Worm (Caenorhabditis elegans) whole organism, midembryonic: Measurements from ENCODE around the gene T24C2.3.

ENCODE experiments used
- T22C8.4 ChIP-seq: fragments of 200-800 bp; sonication (Bioruptor generic); IDR thresholded peaks from 2 replicates; pipeline ENCODE4 v1.3.6; 2022; ENCODE audit warnings: missing genetic modification characterization, missing compliant biosample characterization
- cog-1 ChIP-seq: sonication (generic microtip); optimal IDR thresholded peaks from 2 replicates; lab custom pipeline; 2016; ENCODE audit warnings: missing genetic modification characterization, missing compliant biosample characterization
- flt-1 ChIP-seq: fragments of 200-800 bp; sonication (Bioruptor generic); IDR thresholded peaks from 2 replicates; pipeline ENCODE4 v1.3.6; 2022; ENCODE audit warnings: missing genetic modification characterization, missing compliant biosample characterization
- klf-2 ChIP-seq: fragments of 200-800 bp; sonication (Bioruptor generic); conservative IDR thresholded peaks from 2 replicates; pipeline ENCODE4 v1.3.6; 2022; ENCODE audit warnings: missing genetic modification reagents, missing genetic modification characterization, missing compliant biosample characterization
- med-1 ChIP-seq: sonication (generic microtip); optimal IDR thresholded peaks from 2 replicates; lab custom pipeline; 2017; ENCODE audit warnings: missing genetic modification characterization, mild to moderate bottlenecking, missing compliant biosample characterization, antibody characterized with exemption, missing genetic modification reagents; ENCODE audit not compliant: insufficient read depth
- ref-1 ChIP-seq: fragments of 200-800 bp; sonication (Bioruptor generic); conservative IDR thresholded peaks from 2 replicates; pipeline ENCODE4 v1.3.6; 2022; ENCODE audit warnings: missing genetic modification reagents, missing genetic modification characterization, missing compliant biosample characterization
- tab-1 ChIP-seq: fragments of 200-800 bp; sonication (Bioruptor generic); IDR thresholded peaks from 2 replicates; pipeline ENCODE4 v1.3.6; 2022; ENCODE audit warnings: missing genetic modification characterization, missing compliant biosample characterization
- ztf-23 ChIP-seq: fragments of 200-800 bp; sonication (Bioruptor generic); IDR thresholded peaks from 2 replicates; pipeline ENCODE4 v1.3.6; 2022; ENCODE audit warnings: missing genetic modification reagents, missing genetic modification characterization, missing compliant biosample characterization

DNA sequence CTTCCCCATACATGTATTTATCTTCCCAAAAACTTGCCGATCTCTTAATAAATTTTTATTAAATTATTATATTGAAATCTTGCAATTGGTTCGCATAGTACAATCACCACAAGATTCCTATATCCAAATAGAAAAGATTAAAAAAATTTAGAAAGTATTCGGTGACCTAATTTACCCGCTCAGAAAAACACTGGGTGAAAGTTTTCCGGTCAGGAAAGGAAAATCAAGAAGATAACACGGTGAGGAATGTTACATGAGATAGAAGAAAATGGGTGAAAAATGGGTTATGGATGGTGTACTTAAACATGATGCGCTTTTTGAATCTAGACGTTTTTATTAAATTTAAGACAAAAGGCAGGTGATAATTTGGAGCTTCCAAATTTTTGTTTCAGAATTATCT lies 37.5 kb downstream of the T24C2.3 start:
- TF ChIP-seq klf-2 (no peak), flt-1 (GFP tag; lab: Robert Waterston, UW) (no peak), cog-1 (tag; lab: Kevin White, UChicago) (no peak), med-1 (GFP tag; lab: Kevin White, UChicago) (no peak), tab-1 (GFP tag; lab: Robert Waterston, UW) (no peak), ztf-23 (GFP tag; lab: Robert Waterston, UW) (no peak), ref-1 (GFP tag; lab: Robert Waterston, UW) (no peak), T22C8.4 (no peak)
